Worm (Caenorhabditis elegans) whole organism, L4/young adult: ENCODE data around the gene hal-3.

Experiments
- W03F9.2 ChIP-seq: fragments of 150-350 bp; optimal IDR thresholded peaks from 2 replicates; lab custom pipeline; 2014; ENCODE audit warnings: missing biosample characterization, missing genetic modification characterization
- dao-5 ChIP-seq: sonication (generic microtip); optimal IDR thresholded peaks from 2 replicates; lab custom pipeline; 2016; ENCODE audit warnings: missing genotype, missing genetic modification characterization, moderate library complexity, missing compliant biosample characterization
- him-1 ChIP-seq: sonication (generic microtip); optimal IDR thresholded peaks from 2 replicates; lab custom pipeline; 2016; ENCODE audit warnings: missing genotype, missing genetic modification reagents, missing genetic modification characterization, missing compliant biosample characterization

ce11 chrII:9653679-9654078 is 36.8 kb upstream of the hal-3 start, which contains the start of gene ZK1307.2:
- TF ChIP-seq dao-5 (tag; lab: Kevin White, UChicago) (no peak), him-1 (no peak), W03F9.2 (no peak)
